Fruit fly (Drosophila melanogaster) whole organism, embryonic: ENCODE data around the gene dsf.

Source experiments
- BtbVII ChIP-seq: fragments of 200-800 bp; sonication (Bioruptor generic); optimal IDR thresholded peaks from 3 replicates; lab custom pipeline; 2017; ENCODE audit warnings: missing biosample characterization, mild to moderate bottlenecking, missing genetic modification characterization
- CG10431 ChIP-seq: fragments of 200-800 bp; sonication (Bioruptor generic); optimal IDR thresholded peaks from 3 replicates; lab custom pipeline; 2018; ENCODE audit warnings: missing biosample characterization, mild to moderate bottlenecking, missing genetic modification characterization
- CG11247 ChIP-seq: fragments of 200-800 bp; sonication (Bioruptor generic); IDR thresholded peaks from 2 replicates; pipeline ENCODE4 v1.3.6; 2022; ENCODE audit warnings: missing biosample characterization, missing genetic modification characterization
- CG13624 ChIP-seq: fragments of 200-800 bp; sonication (Bioruptor generic); optimal IDR thresholded peaks from 2 replicates; lab custom pipeline; 2016; ENCODE audit warnings: missing biosample characterization, missing genetic modification characterization
- CG14441 ChIP-seq: fragments of 200-800 bp; sonication (Bioruptor generic); IDR thresholded peaks from 2 replicates; pipeline ENCODE4 v1.3.6; 2022; ENCODE audit warnings: missing biosample characterization, missing genetic modification characterization
- CG15696 ChIP-seq: fragments of 200-800 bp; sonication (Bioruptor generic); optimal IDR thresholded peaks from 2 replicates; lab custom pipeline; 2019; ENCODE audit warnings: missing biosample characterization, mild to moderate bottlenecking, missing genetic modification characterization, moderate library complexity
- CG17361 ChIP-seq: fragments of 200-800 bp; sonication (Bioruptor generic); IDR thresholded peaks from 3 replicates; pipeline ENCODE4 v1.3.6; 2022; ENCODE audit warnings: missing biosample characterization, missing genetic modification characterization
- CG18011 ChIP-seq: fragments of 200-800 bp; sonication (Bioruptor generic); optimal IDR thresholded peaks from 2 replicates; lab custom pipeline; 2017; ENCODE audit warnings: missing biosample characterization, missing genetic modification characterization, mild to moderate bottlenecking, moderate library complexity, missing genotype
- CG2120 ChIP-seq: fragments of 200-800 bp; sonication (Bioruptor generic); optimal IDR thresholded peaks from 3 replicates; lab custom pipeline; 2016; ENCODE audit warnings: missing biosample characterization, missing genetic modification characterization
- CG2199 ChIP-seq: fragments of 200-800 bp; sonication (Bioruptor generic); IDR thresholded peaks from 3 replicates; pipeline ENCODE4 v1.3.6; 2022; ENCODE audit warnings: missing biosample characterization, missing genetic modification characterization
- CG3726 ChIP-seq: fragments of 200-800 bp; sonication (Bioruptor generic); IDR thresholded peaks from 3 replicates; pipeline ENCODE4, ENCODE4 v1.3.6; 2022; ENCODE audit warnings: missing biosample characterization, missing genetic modification characterization
- CG43689 ChIP-seq: fragments of 200-800 bp; sonication (Bioruptor generic); IDR thresholded peaks from 2 replicates; pipeline ENCODE4 v1.3.6; 2022; ENCODE audit warnings: missing biosample characterization, missing genetic modification characterization
- CG4820 ChIP-seq: fragments of 200-800 bp; sonication (Bioruptor generic); optimal IDR thresholded peaks from 3 replicates; lab custom pipeline; 2016; ENCODE audit warnings: missing biosample characterization, missing genetic modification characterization
- CG6689 ChIP-seq: fragments of 200-800 bp; sonication (Bioruptor generic); IDR thresholded peaks from 2 replicates; pipeline ENCODE4 v1.3.6; 2022; ENCODE audit warnings: missing biosample characterization, missing genetic modification characterization
- CG7786 ChIP-seq: fragments of 200-800 bp; sonication (Bioruptor generic); optimal IDR thresholded peaks from 2 replicates; lab custom pipeline; 2016; ENCODE audit warnings: missing biosample characterization, missing genetic modification characterization
- CG9817 ChIP-seq: fragments of 200-800 bp; sonication (Bioruptor generic); optimal IDR thresholded peaks from 2 replicates; lab custom pipeline; 2018; ENCODE audit warnings: missing biosample characterization, mild to moderate bottlenecking, missing genetic modification characterization, moderate library complexity
- H15 ChIP-seq: fragments of 200-800 bp; sonication (Bioruptor generic); IDR thresholded peaks from 3 replicates; pipeline ENCODE4 v1.3.6; 2022; ENCODE audit warnings: missing biosample characterization, missing genetic modification characterization
- HLH4C ChIP-seq: fragments of 200-800 bp; sonication (Bioruptor generic); IDR thresholded peaks from 3 replicates; pipeline ENCODE4 v1.3.6; 2022; ENCODE audit warnings: missing biosample characterization, missing genetic modification characterization; ENCODE audit not compliant: partially characterized antibody
- HLHmδ ChIP-seq: fragments of 200-800 bp; sonication (Bioruptor generic); optimal IDR thresholded peaks from 2 replicates; lab custom pipeline; 2018; ENCODE audit warnings: missing biosample characterization, mild to moderate bottlenecking, missing genetic modification characterization, moderate library complexity
- Hmr ChIP-seq: fragments of 200-800 bp; sonication (Bioruptor generic); optimal IDR thresholded peaks from 3 replicates; lab custom pipeline; 2017; ENCODE audit warnings: mild to moderate bottlenecking, missing biosample characterization, missing genetic modification reagents, missing genetic modification characterization
- Mad ChIP-seq: fragments of 200-800 bp; sonication (Bioruptor generic); optimal IDR thresholded peaks from 2 replicates; lab custom pipeline; 2016; ENCODE audit warnings: missing biosample characterization, missing genetic modification characterization
- Meics ChIP-seq: fragments of 200-800 bp; sonication (Bioruptor generic); optimal IDR thresholded peaks from 2 replicates; lab custom pipeline; 2017; ENCODE audit warnings: missing biosample characterization, mild to moderate bottlenecking, missing genetic modification characterization
- Mes4 ChIP-seq: fragments of 200-800 bp; sonication (Bioruptor generic); optimal IDR thresholded peaks from 2 replicates; lab custom pipeline; 2016; ENCODE audit warnings: missing biosample characterization, missing genetic modification characterization
- NFAT ChIP-seq: fragments of 200-800 bp; sonication (Bioruptor generic); IDR thresholded peaks from 2 replicates; pipeline ENCODE4 v1.3.6; 2022; ENCODE audit warnings: missing biosample characterization, missing genetic modification characterization
- Oaz ChIP-seq: fragments of 200-800 bp; sonication (Bioruptor generic); IDR thresholded peaks from 2 replicates; pipeline ENCODE4 v1.3.6; 2022; ENCODE audit warnings: missing biosample characterization, missing genetic modification characterization
- Optix ChIP-seq: fragments of 200-800 bp; sonication (Bioruptor generic); IDR thresholded peaks from 3 replicates; pipeline ENCODE4 v1.3.6; 2022; ENCODE audit warnings: missing biosample characterization, missing genetic modification characterization
- Sry-δ ChIP-seq: fragments of 200-800 bp; sonication (Bioruptor generic); optimal IDR thresholded peaks from 2 replicates; lab custom pipeline; 2016; ENCODE audit warnings: missing biosample characterization, missing genetic modification characterization
- ab ChIP-seq: fragments of 200-800 bp; sonication (Bioruptor generic); optimal IDR thresholded peaks from 2 replicates; lab custom pipeline; 2016; ENCODE audit warnings: missing biosample characterization, missing genetic modification characterization
- bigmax ChIP-seq: fragments of 200-800 bp; sonication (Bioruptor generic); optimal IDR thresholded peaks from 2 replicates; lab custom pipeline; 2018; ENCODE audit warnings: missing biosample characterization, mild to moderate bottlenecking, missing genetic modification characterization
- crol ChIP-seq: fragments of 200-800 bp; sonication (Bioruptor generic); IDR thresholded peaks from 2 replicates; pipeline ENCODE4 v1.3.6; 2022; ENCODE audit warnings: missing biosample characterization, missing genetic modification characterization
- dati ChIP-seq: fragments of 200-800 bp; sonication (Bioruptor generic); IDR thresholded peaks from 2 replicates; pipeline ENCODE4 v1.3.6; 2022; ENCODE audit warnings: missing biosample characterization, missing genetic modification characterization
- fd64A ChIP-seq: fragments of 200-800 bp; sonication (Bioruptor generic); optimal IDR thresholded peaks from 3 replicates; lab custom pipeline; 2018; ENCODE audit warnings: missing biosample characterization, mild to moderate bottlenecking, missing genetic modification characterization
- fru ChIP-seq: fragments of >200 bp; optimal IDR thresholded peaks from 2 replicates; lab custom pipeline; 2017
- gsb ChIP-seq: fragments of 200-800 bp; sonication (Bioruptor generic); IDR thresholded peaks from 2 replicates; pipeline ENCODE4 v1.3.6; 2022; ENCODE audit warnings: missing biosample characterization, missing genetic modification characterization
- inv ChIP-seq: fragments of 200-800 bp; sonication (Bioruptor generic); IDR thresholded peaks from 2 replicates; pipeline ENCODE4 v1.3.6; 2022; ENCODE audit warnings: missing biosample characterization, missing genetic modification characterization; ENCODE audit not compliant: partially characterized antibody
- knrl ChIP-seq: fragments of 200-800 bp; sonication (Bioruptor generic); IDR thresholded peaks from 3 replicates; pipeline ENCODE4 v1.3.6; 2022; ENCODE audit warnings: missing biosample characterization, missing genetic modification characterization; ENCODE audit not compliant: partially characterized antibody
- lilli ChIP-seq: fragments of 200-800 bp; sonication (Bioruptor generic); optimal IDR thresholded peaks from 3 replicates; lab custom pipeline; 2016; ENCODE audit warnings: missing biosample characterization, missing genetic modification characterization
- luna ChIP-seq: fragments of 200-800 bp; sonication (Bioruptor generic); optimal IDR thresholded peaks from 2 replicates; lab custom pipeline; 2016; ENCODE audit warnings: missing biosample characterization, missing genetic modification characterization
- nau ChIP-seq: fragments of 200-800 bp; sonication (Bioruptor generic); optimal IDR thresholded peaks from 3 replicates; lab custom pipeline; 2017; ENCODE audit warnings: missing biosample characterization, mild to moderate bottlenecking, missing genetic modification characterization, missing genetic modification reagents
- onecut ChIP-seq: fragments of 200-800 bp; sonication (Bioruptor generic); IDR thresholded peaks from 2 replicates; pipeline ENCODE4 v1.3.6; 2022; ENCODE audit warnings: missing biosample characterization, missing genetic modification characterization
- pan ChIP-seq, 4 experiments: fragments of >200 bp in 3 of 4; fragments of 200-800 bp in 1 of 4; sonication (Bioruptor generic) in 1 of 4; optimal IDR thresholded peaks in 3 of 4; IDR thresholded peaks in 1 of 4; 2 replicates each; pipeline versions ENCODE4 v1.3.6 to Lab custom; 2017 to 2022; ENCODE audit warnings: missing biosample characterization in 2 of 4, missing genetic modification characterization in 2 of 4, mixed read lengths in 1 of 4
- pita ChIP-seq: fragments of 200-800 bp; sonication (Bioruptor generic); optimal IDR thresholded peaks from 2 replicates; lab custom pipeline; 2017; ENCODE audit warnings: missing biosample characterization, mild to moderate bottlenecking, missing genetic modification characterization
- repo ChIP-seq: fragments of 200-800 bp; sonication (Bioruptor generic); optimal IDR thresholded peaks from 2 replicates; lab custom pipeline; 2016; ENCODE audit warnings: missing biosample characterization, missing genetic modification characterization
- rib ChIP-seq: fragments of 200-800 bp; sonication (Bioruptor generic); IDR thresholded peaks from 2 replicates; pipeline ENCODE4 v1.3.6; 2022; ENCODE audit warnings: missing biosample characterization, missing genetic modification characterization
- sc ChIP-seq, 3 experiments: fragments of >200 bp in 2 of 3; fragments of 200-800 bp in 1 of 3; sonication (Bioruptor generic) in 1 of 3; optimal IDR thresholded peaks; 2 replicates in 2 of 3; 3 replicates in 1 of 3; lab custom pipeline; 2017; ENCODE audit warnings: mild to moderate bottlenecking in 1 of 3, missing biosample characterization in 1 of 3, missing genetic modification characterization in 1 of 3, missing genetic modification reagents in 1 of 3
- slp2 ChIP-seq: fragments of 200-800 bp; sonication (Bioruptor generic); optimal IDR thresholded peaks from 2 replicates; lab custom pipeline; 2016; ENCODE audit warnings: missing biosample characterization, missing genetic modification characterization
- tup ChIP-seq: fragments of 200-800 bp; sonication (Bioruptor generic); optimal IDR thresholded peaks from 2 replicates; lab custom pipeline; 2016; ENCODE audit warnings: missing biosample characterization, mild to moderate bottlenecking, missing genetic modification characterization, moderate library complexity
- usp ChIP-seq: fragments of >200 bp; optimal IDR thresholded peaks from 2 replicates; lab custom pipeline; 2017; ENCODE audit warnings: missing biosample characterization, missing genetic modification characterization
- zen ChIP-seq: fragments of 200-800 bp; sonication (Bioruptor generic); optimal IDR thresholded peaks from 3 replicates; lab custom pipeline; 2018; ENCODE audit warnings: missing biosample characterization, mild to moderate bottlenecking, missing genetic modification characterization, moderate library complexity

The dsf gene

dm6 chr2L:5981433-5982333, 55.9 kb downstream of the dsf start, which contains the start of gene eIF4A (continued):
- TF ChIP-seq CG7786 (GFP tag; lab: Kevin White, UChicago) (no peak), CG4820 (no peak), gsb (GFP tag; lab: Robert Waterston, UW) (no peak), CG9817 (tag; lab: Kevin White, UChicago) (peak; percentile 15), CG13624 (peak; percentile 20), Sry-δ (GFP tag; lab: Kevin White, UChicago) (peak; percentile 95), repo (GFP tag; lab: Kevin White, UChicago) (peak; percentile 5), bigmax (peak; percentile 40), CG2199 (no peak), nau (GFP tag; lab: Kevin White, UChicago) (no peak), rib (no peak), fd64A (peak; percentile 25), NFAT (GFP tag; lab: Robert Waterston, UW) (no peak), BtbVII (GFP tag; lab: Kevin White, UChicago) (peak; percentile 16), sc (optimal IDR thresholded peaks at IDR 0.05; lab: Kevin White, UChicago) (no peak), sc (GFP tag; optimal IDR thresholded peaks at IDR 0.05; lab: Kevin White, UChicago) (no peak), luna (GFP tag; lab: Kevin White, UChicago) (no peak), ab (GFP tag; lab: Kevin White, UChicago) (no peak), CG6689 (GFP tag; lab: Robert Waterston, UW) (no peak), CG43689 (GFP tag; lab: Robert Waterston, UW) (no peak), crol (GFP tag; lab: Robert Waterston, UW) (no peak), CG2120 (GFP tag; lab: Kevin White, UChicago) (no peak), CG18011 (GFP tag; lab: Kevin White, UChicago) (no peak), fru (lab: Kevin White, UChicago) (no peak), CG14441 (no peak), CG10431 (GFP tag; lab: Kevin White, UChicago) (no peak), Hmr (no peak), CG15696 (tag; lab: Kevin White, UChicago) (peak; percentile 12), usp (GFP tag; lab: Kevin White, UChicago) (no peak), pita (GFP tag; lab: Kevin White, UChicago) (peak; percentile 66), tup (GFP tag; lab: Kevin White, UChicago) (no peak), pan (optimal IDR thresholded peaks at IDR 0.05; lab: Kevin White, UChicago) (no peak), pan (GFP tag; optimal IDR thresholded peaks at IDR 0.05 in 1 of 2, IDR thresholded peaks at IDR 0.05 in 1 of 2) (no peak), inv (GFP tag; lab: Robert Waterston, UW) (no peak), Oaz (GFP tag; lab: Robert Waterston, UW) (no peak), Mes4 (GFP tag; lab: Kevin White, UChicago) (peak; percentile 54), CG17361 (no peak), lilli (GFP tag; lab: Kevin White, UChicago) (no peak), onecut (no peak), knrl (no peak), Optix (GFP tag; lab: Robert Waterston, UW) (no peak), zen (tag; lab: Kevin White, UChicago) (peak; percentile 40), HLH4C (no peak), HLHmδ (GFP tag; lab: Kevin White, UChicago) (peak; percentile 6), H15 (GFP tag; lab: Robert Waterston, UW) (no peak), CG11247 (GFP tag; lab: Robert Waterston, UW) (no peak), dati (no peak), Mad (GFP tag; lab: Kevin White, UChicago) (no peak), CG3726 (GFP tag; lab: Robert Waterston, UW) (no peak), slp2 (GFP tag; lab: Kevin White, UChicago) (no peak), Meics (GFP tag; lab: Kevin White, UChicago) (peak; percentile 15)
